Fruit fly (Drosophila melanogaster): ENCODE results near the gene CG4842.

The CG4842 gene

dm6 chr3L:16368199-16368598, at the start of gene CG4842:
Gene CG4842, plus strand, starts transcription at chr3L:16368389.
- TF ChIP-seq CG8478 (optimal IDR thresholded peaks at IDR 0.05): no peak
- no peak for TF ChIP-seq CTCF (optimal IDR thresholded peaks at IDR 0.05)

- TF ChIP-seq CTCF (optimal IDR thresholded peaks at IDR 0.05) (no peak), CG8478 (optimal IDR thresholded peaks at IDR 0.05) (no peak)
Observed at dm6 chr3L:16319399-16319906, 48.7 kb upstream of the CG4842 start, which contains the start of the genes CG13041 and CG13060. Gene CG13041, minus strand, starts transcription at chr3L:16319526. Gene CG13060, plus strand, starts transcription at chr3L:16319856.

- TF ChIP-seq CG8478 (optimal IDR thresholded peaks at IDR 0.05) (no peak), CTCF (optimal IDR thresholded peaks at IDR 0.05) (no peak)
Observed at dm6 chr3L:16321172-16321571, 47.0 kb upstream of the CG4842 start, which contains the start of gene CG42718. Gene CG42718, minus strand, starts transcription at chr3L:16321272.

dm6 chr3L:16323372-16323771, 44.8 kb upstream of the CG4842 start, which contains the start of gene CG13059:
Gene CG13059, plus strand, starts transcription at chr3L:16323672.
- no peak for TF ChIP-seq CG8478 (optimal IDR thresholded peaks at IDR 0.05)

- no peak for TF ChIP-seq CTCF (optimal IDR thresholded peaks at IDR 0.05)
- TF ChIP-seq CG8478 (optimal IDR thresholded peaks at IDR 0.05): no peak
Observed at dm6 chr3L:16326657-16327056, 41.5 kb upstream of the CG4842 start, which contains the start of the genes CG13040 and CG13039. Gene CG13040, minus strand, starts transcription at chr3L:16326757. Gene CG13039, minus strand, starts transcription at chr3L:16326762.

dm6 chr3L:16327776-16328175, 40.4 kb upstream of the CG4842 start, which contains the start of gene CG13038:
Gene CG13038, minus strand, starts transcription at chr3L:16327893.
- no peak for TF ChIP-seq CG8478 (optimal IDR thresholded peaks at IDR 0.05)
- TF ChIP-seq CTCF (optimal IDR thresholded peaks at IDR 0.05): no peak

- no peak for TF ChIP-seq CG8478 (optimal IDR thresholded peaks at IDR 0.05)
- no peak for TF ChIP-seq CTCF (optimal IDR thresholded peaks at IDR 0.05)
Observed at dm6 chr3L:16328207-16328891, 39.8 kb upstream of the CG4842 start, which contains the start of gene CG13058. Gene CG13058, plus strand, starts transcription at chr3L:16328841.

- TF ChIP-seq CTCF (optimal IDR thresholded peaks at IDR 0.05) (no peak), CG8478 (optimal IDR thresholded peaks at IDR 0.05) (no peak)
Observed at dm6 chr3L:16329495-16329894, 38.7 kb upstream of the CG4842 start, which contains the start of gene CG33061. Gene CG33061, plus strand, starts transcription at chr3L:16329795.

dm6 chr3L:16330740-16331139, 37.4 kb upstream of the CG4842 start, which contains the start of gene CG33060:
Gene CG33060, plus strand, starts transcription at chr3L:16331040.
- no peak for TF ChIP-seq CTCF (optimal IDR thresholded peaks at IDR 0.05)
- TF ChIP-seq CG8478 (optimal IDR thresholded peaks at IDR 0.05): no peak

- TF ChIP-seq CG8478 (optimal IDR thresholded peaks at IDR 0.05): no peak
- no peak for TF ChIP-seq CTCF (optimal IDR thresholded peaks at IDR 0.05)
Observed at dm6 chr3L:16331633-16332032, 36.6 kb upstream of the CG4842 start, which contains the start of gene retinin. Gene retinin, plus strand, starts transcription at chr3L:16331933.

- TF ChIP-seq CG8478 (optimal IDR thresholded peaks at IDR 0.05) (no peak), CTCF (optimal IDR thresholded peaks at IDR 0.05) (no peak)
Observed at dm6 chr3L:16333013-16333412, 35.2 kb upstream of the CG4842 start, which contains the start of gene CG13056. Gene CG13056, plus strand, starts transcription at chr3L:16333313.

- TF ChIP-seq CTCF (optimal IDR thresholded peaks at IDR 0.05): no peak
- no peak for TF ChIP-seq CG8478 (optimal IDR thresholded peaks at IDR 0.05)
Observed at dm6 chr3L:16334876-16335275, 33.3 kb upstream of the CG4842 start.

dm6 chr3L:16337739-16338138, 30.4 kb upstream of the CG4842 start:
- TF ChIP-seq CTCF (optimal IDR thresholded peaks at IDR 0.05) (no peak), CG8478 (optimal IDR thresholded peaks at IDR 0.05) (no peak)

- TF ChIP-seq CTCF (optimal IDR thresholded peaks at IDR 0.05) (no peak), CG8478 (optimal IDR thresholded peaks at IDR 0.05) (no peak)
Observed at dm6 chr3L:16338703-16339102, 29.5 kb upstream of the CG4842 start, which contains the start of gene CG4998. Gene CG4998, plus strand, starts transcription at chr3L:16339003.

dm6 chr3L:16339463-16339862, 28.7 kb upstream of the CG4842 start:
- TF ChIP-seq CG8478 (optimal IDR thresholded peaks at IDR 0.05): no peak
- no peak for TF ChIP-seq CTCF (optimal IDR thresholded peaks at IDR 0.05)

- no peak for TF ChIP-seq CTCF (optimal IDR thresholded peaks at IDR 0.05)
- no peak for TF ChIP-seq CG8478 (optimal IDR thresholded peaks at IDR 0.05)
Observed at dm6 chr3L:16339873-16340272, 28.3 kb upstream of the CG4842 start.

All from S2 (cell line).